Fruit fly (Drosophila melanogaster) whole organism, embryonic: ENCODE measurements around the gene SMC6.

Source experiments
- BtbVII ChIP-seq: fragments of 200-800 bp; sonication (Bioruptor generic); optimal IDR thresholded peaks from 3 replicates; lab custom pipeline; 2017; ENCODE audit warnings: missing biosample characterization, mild to moderate bottlenecking, missing genetic modification characterization
- CG10431 ChIP-seq: fragments of 200-800 bp; sonication (Bioruptor generic); optimal IDR thresholded peaks from 3 replicates; lab custom pipeline; 2018; ENCODE audit warnings: missing biosample characterization, mild to moderate bottlenecking, missing genetic modification characterization
- CG11398 ChIP-seq: fragments of 200-800 bp; sonication (Bioruptor generic); optimal IDR thresholded peaks from 2 replicates; lab custom pipeline; 2016; ENCODE audit warnings: missing biosample characterization, missing genetic modification characterization
- CG1233 ChIP-seq: fragments of 200-800 bp; sonication (Bioruptor generic); optimal IDR thresholded peaks from 4 replicates; lab custom pipeline; 2018; ENCODE audit warnings: missing biosample characterization, mild to moderate bottlenecking, missing genetic modification characterization
- CG13296 ChIP-seq: fragments of 200-800 bp; sonication (Bioruptor generic); optimal IDR thresholded peaks from 3 replicates; lab custom pipeline; 2018; ENCODE audit warnings: missing biosample characterization, mild to moderate bottlenecking, missing genetic modification characterization
- CG14441 ChIP-seq: fragments of 200-800 bp; sonication (Bioruptor generic); IDR thresholded peaks from 2 replicates; pipeline ENCODE4 v1.3.6; 2022; ENCODE audit warnings: missing biosample characterization, missing genetic modification characterization
- CG15073 ChIP-seq: fragments of 200-800 bp; sonication (Bioruptor generic); optimal IDR thresholded peaks from 2 replicates; lab custom pipeline; 2016; ENCODE audit warnings: missing biosample characterization, missing genetic modification characterization
- CG1529 ChIP-seq: fragments of 200-800 bp; sonication (Bioruptor generic); optimal IDR thresholded peaks from 3 replicates; lab custom pipeline; 2018; ENCODE audit warnings: missing biosample characterization, missing genetic modification characterization
- CG16779 ChIP-seq: fragments of 200-800 bp; sonication (Bioruptor generic); IDR thresholded peaks from 2 replicates; pipeline ENCODE4 v1.3.6; 2022; ENCODE audit warnings: missing biosample characterization, missing genetic modification characterization
- CG17612 ChIP-seq: fragments of 200-800 bp; sonication (Bioruptor generic); IDR thresholded peaks from 2 replicates; pipeline ENCODE4 v1.3.6; 2022; ENCODE audit warnings: missing biosample characterization, missing genetic modification characterization
- CG2202 ChIP-seq: fragments of 200-800 bp; sonication (Bioruptor generic); optimal IDR thresholded peaks from 2 replicates; lab custom pipeline; 2018; ENCODE audit warnings: missing biosample characterization, mild to moderate bottlenecking, missing genetic modification characterization
- CG2889 ChIP-seq: fragments of 200-800 bp; sonication (Bioruptor generic); IDR thresholded peaks from 3 replicates; pipeline ENCODE4 v1.3.6; 2022; ENCODE audit warnings: missing biosample characterization, missing genetic modification characterization
- CG30431 ChIP-seq: fragments of 200-800 bp; sonication (Bioruptor generic); optimal IDR thresholded peaks from 2 replicates; lab custom pipeline; 2017; ENCODE audit warnings: missing biosample characterization, missing genetic modification characterization
- CG32767 ChIP-seq: fragments of 200-800 bp; sonication (Bioruptor generic); IDR thresholded peaks from 2 replicates; pipeline ENCODE4 v1.3.6; 2022; ENCODE audit warnings: missing biosample characterization, missing genetic modification characterization
- CG3838 ChIP-seq: fragments of 200-800 bp; sonication (Bioruptor generic); optimal IDR thresholded peaks from 3 replicates; lab custom pipeline; 2016; ENCODE audit warnings: missing biosample characterization, missing genetic modification characterization
- CG4282 ChIP-seq: fragments of 200-800 bp; sonication (Bioruptor generic); optimal IDR thresholded peaks from 2 replicates; lab custom pipeline; 2016; ENCODE audit warnings: missing biosample characterization, missing genetic modification characterization
- CG4424 ChIP-seq: fragments of 200-800 bp; sonication (Bioruptor generic); optimal IDR thresholded peaks from 3 replicates; lab custom pipeline; 2016; ENCODE audit warnings: missing biosample characterization, missing genetic modification characterization
- CG4617 ChIP-seq: fragments of 200-800 bp; sonication (Bioruptor generic); optimal IDR thresholded peaks from 3 replicates; lab custom pipeline; 2016; ENCODE audit warnings: missing biosample characterization, missing genetic modification characterization, borderline replicate concordance
- CG6254 ChIP-seq: fragments of 200-800 bp; sonication (Bioruptor generic); optimal IDR thresholded peaks from 3 replicates; lab custom pipeline; 2017; ENCODE audit warnings: mild to moderate bottlenecking, missing biosample characterization, missing genetic modification reagents, missing genetic modification characterization
- CG6654 ChIP-seq: fragments of 200-800 bp; sonication (Bioruptor generic); optimal IDR thresholded peaks from 2 replicates; lab custom pipeline; 2017; ENCODE audit warnings: missing biosample characterization, mild to moderate bottlenecking, missing genetic modification characterization
- CG7987 ChIP-seq: fragments of 200-800 bp; sonication (Bioruptor generic); optimal IDR thresholded peaks from 2 replicates; lab custom pipeline; 2018; ENCODE audit warnings: missing biosample characterization, mild to moderate bottlenecking, missing genetic modification characterization, moderate library complexity
- CG9215 ChIP-seq: fragments of 200-800 bp; sonication (Bioruptor generic); IDR thresholded peaks from 2 replicates; pipeline ENCODE4 v1.3.6; 2022; ENCODE audit warnings: missing biosample characterization, missing genetic modification characterization
- Camta ChIP-seq: fragments of 200-800 bp; sonication (Bioruptor generic); optimal IDR thresholded peaks from 2 replicates; lab custom pipeline; 2016; ENCODE audit warnings: missing biosample characterization, missing genetic modification characterization
- CrebB ChIP-seq: fragments of 200-800 bp; sonication (Bioruptor generic); optimal IDR thresholded peaks from 3 replicates; lab custom pipeline; 2018; ENCODE audit warnings: missing biosample characterization, mild to moderate bottlenecking, missing genetic modification characterization
- Deaf1 ChIP-seq: fragments of 200-800 bp; optimal IDR thresholded peaks from 3 replicates; lab custom pipeline; 2019; ENCODE audit warnings: missing biosample characterization, mild to moderate bottlenecking, missing genetic modification characterization, moderate library complexity
- Fer1 ChIP-seq: fragments of 200-800 bp; sonication (Bioruptor generic); optimal IDR thresholded peaks from 2 replicates; lab custom pipeline; 2017; ENCODE audit warnings: missing biosample characterization, mild to moderate bottlenecking, missing genetic modification characterization
- Fer3 ChIP-seq: fragments of 200-800 bp; sonication (Bioruptor generic); optimal IDR thresholded peaks from 2 replicates; lab custom pipeline; 2018; ENCODE audit warnings: missing biosample characterization, mild to moderate bottlenecking, missing genetic modification characterization, moderate library complexity
- Hand ChIP-seq: fragments of 200-800 bp; sonication (Bioruptor generic); optimal IDR thresholded peaks from 2 replicates; lab custom pipeline; 2017; ENCODE audit warnings: mild to moderate bottlenecking, missing biosample characterization, missing genetic modification reagents, missing genetic modification characterization
- Hr51 ChIP-seq, 2 experiments: fragments of 200-800 bp; sonication (Bioruptor generic); optimal IDR thresholded peaks; 2 replicates in 1 of 2; 3 replicates in 1 of 2; lab custom pipeline; 2016 to 2018; ENCODE audit warnings: missing biosample characterization in 2 of 2, missing genetic modification characterization in 2 of 2, mild to moderate bottlenecking in 1 of 2, moderate library complexity in 1 of 2
- Hr78 ChIP-seq, 2 experiments: fragments of 200-800 bp in 1 of 2; fragments of >200 bp in 1 of 2; sonication (Bioruptor generic) in 1 of 2; optimal IDR thresholded peaks; 2 replicates each; lab custom pipeline; 2017 to 2019; ENCODE audit warnings: missing biosample characterization in 2 of 2, missing genetic modification characterization in 2 of 2, mild to moderate bottlenecking in 1 of 2, moderate library complexity in 1 of 2
- Kr ChIP-seq: fragments of 200-800 bp; sonication (Bioruptor generic); optimal IDR thresholded peaks from 2 replicates; lab custom pipeline; 2017; ENCODE audit warnings: missing biosample characterization, mild to moderate bottlenecking, missing genetic modification characterization
- Lhr ChIP-seq: fragments of 200-800 bp; sonication (Bioruptor generic); optimal IDR thresholded peaks from 3 replicates; lab custom pipeline; 2017; ENCODE audit warnings: mild to moderate bottlenecking, missing biosample characterization, missing genetic modification reagents, missing genetic modification characterization
- NC2α ChIP-seq: fragments of 200-800 bp; sonication (Bioruptor generic); optimal IDR thresholded peaks from 2 replicates; lab custom pipeline; 2016; ENCODE audit warnings: missing biosample characterization, missing genetic modification characterization
- Oaz ChIP-seq: fragments of 200-800 bp; sonication (Bioruptor generic); IDR thresholded peaks from 2 replicates; pipeline ENCODE4 v1.3.6; 2022; ENCODE audit warnings: missing biosample characterization, missing genetic modification characterization
- Spps ChIP-seq: fragments of 200-800 bp; sonication (Bioruptor generic); optimal IDR thresholded peaks from 2 replicates; lab custom pipeline; 2018; ENCODE audit warnings: missing biosample characterization, mild to moderate bottlenecking, missing genetic modification characterization
- Trl ChIP-seq, 3 experiments: fragments of >200 bp in 2 of 3; fragments of 200-800 bp in 1 of 3; sonication (Bioruptor generic) in 1 of 3; optimal IDR thresholded peaks; 2 replicates in 1 of 3; 3 replicates in 2 of 3; lab custom pipeline; 2016 to 2017; ENCODE audit warnings: missing biosample characterization in 1 of 3, missing genetic modification characterization in 1 of 3
- bbx ChIP-seq: fragments of 200-800 bp; sonication (Bioruptor generic); IDR thresholded peaks from 2 replicates; pipeline ENCODE4 v1.3.6; 2022; ENCODE audit warnings: missing biosample characterization, missing genetic modification characterization; ENCODE audit not compliant: partially characterized antibody
- crp ChIP-seq, 2 experiments: fragments of 200-800 bp; sonication (Bioruptor generic); optimal IDR thresholded peaks; 2 replicates in 1 of 2; 3 replicates in 1 of 2; lab custom pipeline; 2017; ENCODE audit warnings: missing biosample characterization in 2 of 2, missing genetic modification characterization in 2 of 2, mild to moderate bottlenecking in 1 of 2, moderate library complexity in 1 of 2
- fd64A ChIP-seq: fragments of 200-800 bp; sonication (Bioruptor generic); optimal IDR thresholded peaks from 3 replicates; lab custom pipeline; 2018; ENCODE audit warnings: missing biosample characterization, mild to moderate bottlenecking, missing genetic modification characterization
- gcm ChIP-seq: fragments of 200-800 bp; sonication (Bioruptor generic); optimal IDR thresholded peaks from 2 replicates; lab custom pipeline; 2019; ENCODE audit warnings: missing biosample characterization, mild to moderate bottlenecking, missing genetic modification characterization, moderate library complexity
- gsb ChIP-seq: fragments of 200-800 bp; sonication (Bioruptor generic); IDR thresholded peaks from 2 replicates; pipeline ENCODE4 v1.3.6; 2022; ENCODE audit warnings: missing biosample characterization, missing genetic modification characterization
- lola ChIP-seq, 3 experiments: fragments of >200 bp in 2 of 3; fragments of 200-800 bp in 1 of 3; sonication (Bioruptor generic) in 1 of 3; optimal IDR thresholded peaks; 2 replicates each; lab custom pipeline; 2017 to 2019; ENCODE audit warnings: missing biosample characterization in 3 of 3, missing genetic modification characterization in 3 of 3, mild to moderate bottlenecking in 1 of 3, moderate library complexity in 1 of 3
- salm ChIP-seq: fragments of 200-800 bp; sonication (Bioruptor generic); optimal IDR thresholded peaks from 2 replicates; lab custom pipeline; 2018; ENCODE audit warnings: missing biosample characterization, mild to moderate bottlenecking, missing genetic modification characterization
- sd ChIP-seq: fragments of 200-800 bp; sonication (Bioruptor generic); optimal IDR thresholded peaks from 3 replicates; lab custom pipeline; 2018; ENCODE audit warnings: missing biosample characterization, mild to moderate bottlenecking, missing genetic modification characterization, moderate library complexity
- sens ChIP-seq: fragments of 200-800 bp; sonication (Bioruptor generic); peaks from one replicate; lab custom pipeline; 2016; ENCODE audit warnings: missing biosample characterization, missing genetic modification characterization
- sima ChIP-seq: fragments of 200-800 bp; sonication (Bioruptor generic); optimal IDR thresholded peaks from 2 replicates; lab custom pipeline; 2016; ENCODE audit warnings: missing biosample characterization, missing genetic modification characterization
- so ChIP-seq: fragments of 200-800 bp; sonication (Bioruptor generic); IDR thresholded peaks from 3 replicates; pipeline ENCODE4 v1.3.6; 2022; ENCODE audit warnings: missing biosample characterization, missing genetic modification characterization
- twi ChIP-seq: fragments of 200-800 bp; optimal IDR thresholded peaks from 2 replicates; lab custom pipeline; 2019; ENCODE audit warnings: missing biosample characterization, mild to moderate bottlenecking, missing genetic modification characterization, moderate library complexity
- zf30C ChIP-seq: fragments of 200-800 bp; sonication (Bioruptor generic); optimal IDR thresholded peaks from 3 replicates; lab custom pipeline; 2018; ENCODE audit warnings: missing biosample characterization, mild to moderate bottlenecking, missing genetic modification characterization
- zfh2 ChIP-seq: fragments of 200-800 bp; sonication (Bioruptor generic); optimal IDR thresholded peaks from 2 replicates; lab custom pipeline; 2016; ENCODE audit warnings: missing biosample characterization, missing genetic modification characterization

SMC6 gene

DNA sequence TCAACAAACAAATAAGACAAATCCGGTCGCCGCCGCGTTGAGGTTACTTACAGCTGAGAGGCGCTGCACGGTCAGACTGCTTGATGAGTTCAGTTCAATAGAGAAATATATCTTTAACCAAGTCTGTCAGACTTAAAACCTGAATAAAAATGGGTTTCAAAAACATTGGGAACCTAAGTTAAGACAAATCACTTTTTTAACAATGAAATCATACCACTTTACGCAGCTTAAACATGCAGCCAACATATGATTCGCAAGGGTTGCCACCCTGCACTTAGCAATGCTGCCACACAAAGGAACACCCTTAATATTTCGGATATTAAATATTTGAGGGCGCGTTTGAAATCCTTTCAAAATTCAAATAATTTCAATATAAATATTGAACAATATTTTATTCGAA is 4.6 kb downstream of the SMC6 start, which contains the start of gene CG5515 (continued):
- TF ChIP-seq CG11398 (GFP tag; lab: Kevin White, UChicago) (peak; percentile 53), lola (GFP tag; optimal IDR thresholded peaks at IDR 0.05; lab: Kevin White, UChicago) (peak in 1 of 3 experiments; percentile 84), CG1529 (GFP tag; lab: Kevin White, UChicago) (no peak), CG2889 (GFP tag; lab: Robert Waterston, UW) (peak; percentile 82), gcm (GFP tag; lab: Kevin White, UChicago) (no peak), crp (GFP tag; optimal IDR thresholded peaks at IDR 0.05; lab: Kevin White, UChicago) (peak; percentile 53 to 91), gsb (peak; percentile 72), sd (tag; lab: Kevin White, UChicago) (peak; percentile 50), Hr51 (GFP tag; optimal IDR thresholded peaks at IDR 0.05; lab: Kevin White, UChicago) (peak; percentile 80 to 81), CG9215 (peak; percentile 64), CG17612 (GFP tag; lab: Robert Waterston, UW) (peak; percentile 27; the same call in 1 of the 2 replicates), Hr78 (GFP tag; optimal IDR thresholded peaks at IDR 0.05; lab: Kevin White, UChicago) (no peak), CG4617 (GFP tag; lab: Kevin White, UChicago) (peak; percentile 85), CG16779 (GFP tag; lab: Robert Waterston, UW) (no peak), zfh2 (GFP tag; lab: Kevin White, UChicago) (peak; percentile 88), bbx (GFP tag; lab: Robert Waterston, UW) (peak; percentile 53; the same call in 1 of the 2 replicates), Oaz (peak; percentile 83), Lhr (peak; percentile 30), Fer3 (tag; lab: Kevin White, UChicago) (peak; percentile 48), Hand (GFP tag; lab: Kevin White, UChicago) (no peak), Spps (tag; lab: Kevin White, UChicago) (peak; percentile 20), CG3838 (GFP tag; lab: Kevin White, UChicago) (no peak), CG1233 (GFP tag; lab: Kevin White, UChicago) (peak; percentile 50), CG4424 (GFP tag; lab: Kevin White, UChicago) (peak; percentile 68), CrebB (tag; lab: Kevin White, UChicago) (peak; percentile 50), fd64A (GFP tag; lab: Kevin White, UChicago) (no peak), CG6254 (GFP tag; lab: Kevin White, UChicago) (no peak), Fer1 (peak; percentile 54), CG6654 (GFP tag; lab: Kevin White, UChicago) (no peak), salm (no peak), CG30431 (GFP tag; lab: Kevin White, UChicago) (peak; percentile 36), Trl (optimal IDR thresholded peaks at IDR 0.05; lab: Kevin White, UChicago) (no peak), Trl (GFP tag; optimal IDR thresholded peaks at IDR 0.05; lab: Kevin White, UChicago) (peak; percentile 72), Deaf1 (tag; lab: Kevin White, UChicago) (no peak), CG2202 (no peak), CG7987 (peak; percentile 9), CG14441 (GFP tag; lab: Robert Waterston, UW) (peak; percentile 76), zf30C (GFP tag; lab: Kevin White, UChicago) (no peak), Camta (no peak), BtbVII (GFP tag; lab: Kevin White, UChicago) (no peak), sens (peak; percentile 96), so (GFP tag; lab: Robert Waterston, UW) (peak; percentile 79; the same call in 1 of the 3 replicates), NC2α (GFP tag; lab: Kevin White, UChicago) (peak; percentile 49), CG10431 (GFP tag; lab: Kevin White, UChicago) (no peak), twi (tag; lab: Kevin White, UChicago) (peak; percentile 41), Kr (no peak), CG32767 (GFP tag; lab: Robert Waterston, UW) (peak; percentile 75; the same call in 1 of the 2 replicates), sima (GFP tag; lab: Kevin White, UChicago) (no peak), CG13296 (GFP tag; lab: Kevin White, UChicago) (peak; percentile 25), CG15073 (GFP tag; lab: Kevin White, UChicago) (no peak), CG4282 (GFP tag; lab: Kevin White, UChicago) (peak; percentile 78)
